Worm (Caenorhabditis elegans) whole organism, L4/young adult: ENCODE results near the gene C08B11.9.

ENCODE experiments used
- W03F9.2 ChIP-seq: fragments of 150-350 bp; optimal IDR thresholded peaks from 2 replicates; lab custom pipeline; 2014; ENCODE audit warnings: missing biosample characterization, missing genetic modification characterization
- dao-5 ChIP-seq: sonication (generic microtip); optimal IDR thresholded peaks from 2 replicates; lab custom pipeline; 2016; ENCODE audit warnings: missing genotype, missing genetic modification characterization, moderate library complexity, missing compliant biosample characterization
- him-1 ChIP-seq: sonication (generic microtip); optimal IDR thresholded peaks from 2 replicates; lab custom pipeline; 2016; ENCODE audit warnings: missing genotype, missing genetic modification reagents, missing genetic modification characterization, missing compliant biosample characterization

- TF ChIP-seq him-1 (tag; lab: Kevin White, UChicago) (no peak), dao-5 (tag; lab: Kevin White, UChicago) (no peak), W03F9.2 (no peak)
Observed at ce11 chrII:8037246-8037645, 723 bp downstream of the C08B11.9 start, which contains the start of gene arp-6.
